Worm (Caenorhabditis elegans) whole organism, L3 larva: ENCODE results near the gene H42K12.3.

Source experiments
- R02D3.7 ChIP-seq: fragments of 150-350 bp; optimal IDR thresholded peaks from 2 replicates; lab custom pipeline; 2014; ENCODE audit warnings: missing biosample characterization, missing genetic modification characterization
- ZK546.5 ChIP-seq: sonication (generic microtip); optimal IDR thresholded peaks from 2 replicates; lab custom pipeline; 2017; ENCODE audit warnings: missing biosample characterization, missing genetic modification characterization
- aly-2 ChIP-seq: fragments of 150-350 bp; optimal IDR thresholded peaks from 2 replicates; lab custom pipeline; 2014; ENCODE audit warnings: missing biosample characterization, missing genetic modification characterization
- ama-1 ChIP-seq: fragments of 150-350 bp; optimal IDR thresholded peaks from 2 replicates; lab custom pipeline; 2018
- ceh-16 ChIP-seq: sonication (generic microtip); optimal IDR thresholded peaks from 2 replicates; lab custom pipeline; 2017; ENCODE audit warnings: missing biosample characterization, missing genetic modification characterization
- ceh-28 ChIP-seq: fragments of 150-350 bp; optimal IDR thresholded peaks from 2 replicates; lab custom pipeline; 2014; ENCODE audit warnings: missing biosample characterization, missing genetic modification reagents, missing genetic modification characterization
- ceh-82 ChIP-seq: fragments of 150-350 bp; optimal IDR thresholded peaks from 2 replicates; lab custom pipeline; 2014; ENCODE audit warnings: missing biosample characterization, missing genetic modification characterization
- ceh-9 ChIP-seq: sonication (generic microtip); optimal IDR thresholded peaks from 2 replicates; lab custom pipeline; 2018; ENCODE audit warnings: missing biosample characterization, missing genetic modification characterization
- daf-12 ChIP-seq: fragments of 150-350 bp; optimal IDR thresholded peaks from 2 replicates; lab custom pipeline; 2014; ENCODE audit warnings: missing biosample characterization, missing genetic modification reagents, missing genetic modification characterization
- egl-27 ChIP-seq: sonication (generic microtip); optimal IDR thresholded peaks from 4 replicates; lab custom pipeline; 2017; ENCODE audit warnings: missing biosample characterization, missing genetic modification reagents, missing genetic modification characterization
- egl-5 ChIP-seq: fragments of 150-350 bp; optimal IDR thresholded peaks from 2 replicates; lab custom pipeline; 2017; ENCODE audit warnings: missing biosample characterization, missing genetic modification reagents, missing genetic modification characterization, inconsistent platforms
- elt-1 ChIP-seq: fragments of 150-350 bp; optimal IDR thresholded peaks from 2 replicates; lab custom pipeline; 2014; ENCODE audit warnings: missing biosample characterization, missing genetic modification characterization
- elt-2 ChIP-seq: sonication (generic microtip); optimal IDR thresholded peaks from 2 replicates; lab custom pipeline; 2016; ENCODE audit warnings: missing genetic modification reagents, mild to moderate bottlenecking, missing genetic modification characterization, missing compliant biosample characterization
- elt-3 ChIP-seq, 3 experiments: fragments of 150-350 bp in 1 of 3; sonication (generic microtip) in 2 of 3; optimal IDR thresholded peaks; 2 replicates in 2 of 3; 4 replicates in 1 of 3; lab custom pipeline; 2014 to 2017; ENCODE audit warnings: missing biosample characterization in 3 of 3, missing genetic modification characterization in 3 of 3
- eor-1 ChIP-seq, 2 experiments: fragments of 150-350 bp; optimal IDR thresholded peaks; 2 replicates each; lab custom pipeline; 2014 to 2018; ENCODE audit warnings: missing biosample characterization in 2 of 2, missing genetic modification characterization in 2 of 2
- fkh-10 ChIP-seq: sonication (generic microtip); optimal IDR thresholded peaks from 2 replicates; lab custom pipeline; 2017; ENCODE audit warnings: missing biosample characterization, missing genetic modification reagents, missing genetic modification characterization
- fkh-2 ChIP-seq: fragments of 150-350 bp; optimal IDR thresholded peaks from 2 replicates; lab custom pipeline; 2014; ENCODE audit warnings: missing biosample characterization, missing genetic modification reagents, missing genetic modification characterization
- fos-1 ChIP-seq: fragments of 150-350 bp; optimal IDR thresholded peaks from 2 replicates; lab custom pipeline; 2014; ENCODE audit warnings: missing biosample characterization, missing genetic modification characterization
- hmg-11 ChIP-seq: sonication (generic microtip); optimal IDR thresholded peaks from 2 replicates; lab custom pipeline; 2016; ENCODE audit warnings: missing genetic modification characterization, missing compliant biosample characterization
- jun-1 ChIP-seq: fragments of 150-350 bp; optimal IDR thresholded peaks from 2 replicates; lab custom pipeline; 2014; ENCODE audit warnings: missing biosample characterization, missing genetic modification reagents, missing genetic modification characterization
- lin-15B ChIP-seq: fragments of 150-350 bp; optimal IDR thresholded peaks from 2 replicates; lab custom pipeline; 2014; ENCODE audit warnings: missing biosample characterization, missing genetic modification characterization
- lin-39 ChIP-seq: fragments of 150-350 bp; optimal IDR thresholded peaks from 2 replicates; lab custom pipeline; 2018; ENCODE audit warnings: missing biosample characterization, missing genetic modification reagents, missing genetic modification characterization
- lsy-12 ChIP-seq: sonication (generic microtip); optimal IDR thresholded peaks from 2 replicates; lab custom pipeline; 2016; ENCODE audit warnings: mild to moderate bottlenecking, missing genetic modification characterization, missing compliant biosample characterization
- mdl-1 ChIP-seq: fragments of 150-350 bp; optimal IDR thresholded peaks from 2 replicates; lab custom pipeline; 2014; ENCODE audit warnings: missing biosample characterization, missing genetic modification characterization
- mml-1 ChIP-seq: fragments of 150-350 bp; sonication (generic microtip); optimal IDR thresholded peaks from 3 replicates; lab custom pipeline; 2014; ENCODE audit warnings: missing biosample characterization, missing genetic modification characterization
- nfya-1 ChIP-seq: sonication (generic microtip); optimal IDR thresholded peaks from 2 replicates; lab custom pipeline; 2017; ENCODE audit warnings: missing genetic modification characterization, mild to moderate bottlenecking, missing compliant biosample characterization, antibody characterized with exemption, moderate library complexity; ENCODE audit not compliant: insufficient read depth
- nhr-11 ChIP-seq: fragments of 150-350 bp; optimal IDR thresholded peaks from 2 replicates; lab custom pipeline; 2014; ENCODE audit warnings: missing biosample characterization, missing genetic modification characterization
- nhr-12 ChIP-seq: fragments of 150-350 bp; optimal IDR thresholded peaks from 2 replicates; lab custom pipeline; 2014; ENCODE audit warnings: missing biosample characterization, missing genetic modification characterization
- nhr-23 ChIP-seq: fragments of 150-350 bp; optimal IDR thresholded peaks from 2 replicates; lab custom pipeline; 2014; ENCODE audit warnings: missing biosample characterization, missing genetic modification reagents, missing genetic modification characterization
- nhr-237 ChIP-seq: fragments of 150-350 bp; optimal IDR thresholded peaks from 2 replicates; lab custom pipeline; 2014; ENCODE audit warnings: missing biosample characterization, missing genetic modification characterization
- nhr-25 ChIP-seq: sonication (generic microtip); optimal IDR thresholded peaks from 2 replicates; lab custom pipeline; 2017; ENCODE audit warnings: missing biosample characterization, missing genetic modification characterization
- nhr-28 ChIP-seq: fragments of 150-350 bp; optimal IDR thresholded peaks from 2 replicates; lab custom pipeline; 2014; ENCODE audit warnings: missing biosample characterization, missing genetic modification characterization
- nhr-43 ChIP-seq: sonication (generic microtip); optimal IDR thresholded peaks from 2 replicates; lab custom pipeline; 2016; ENCODE audit warnings: mild to moderate bottlenecking, missing genetic modification characterization, missing compliant biosample characterization; ENCODE audit not compliant: poor library complexity, severe bottlenecking
- nhr-67 ChIP-seq: fragments of 150-350 bp; optimal IDR thresholded peaks from 2 replicates; lab custom pipeline; 2014; ENCODE audit warnings: missing biosample characterization, missing genetic modification characterization
- nhr-76 ChIP-seq: fragments of 150-350 bp; sonication (generic microtip); optimal IDR thresholded peaks from 5 replicates; lab custom pipeline; 2014; ENCODE audit warnings: missing biosample characterization, missing genetic modification characterization
- nhr-77 ChIP-seq: fragments of 150-350 bp; optimal IDR thresholded peaks from 2 replicates; lab custom pipeline; 2014; ENCODE audit warnings: missing biosample characterization, missing genetic modification characterization
- pha-4 ChIP-seq: fragments of 150-350 bp; optimal IDR thresholded peaks from 2 replicates; lab custom pipeline; 2014; ENCODE audit warnings: missing biosample characterization, missing genetic modification reagents, missing genetic modification characterization
- pqm-1 ChIP-seq: fragments of 150-350 bp; optimal IDR thresholded peaks from 2 replicates; lab custom pipeline; 2017; ENCODE audit warnings: missing biosample characterization, missing genetic modification characterization, inconsistent platforms
- sea-2 ChIP-seq: fragments of 150-350 bp; sonication (generic microtip); optimal IDR thresholded peaks from 4 replicates; lab custom pipeline; 2014; ENCODE audit warnings: missing biosample characterization, missing genetic modification reagents, missing genetic modification characterization
- skn-1 ChIP-seq: fragments of 150-350 bp; optimal IDR thresholded peaks from 2 replicates; lab custom pipeline; 2014; ENCODE audit warnings: missing biosample characterization, missing genetic modification characterization
- snpc-4 ChIP-seq: fragments of 150-350 bp; optimal IDR thresholded peaks from 2 replicates; lab custom pipeline; 2014; ENCODE audit warnings: missing biosample characterization, missing genetic modification characterization
- tbx-2 ChIP-seq: sonication (generic microtip); optimal IDR thresholded peaks from 2 replicates; lab custom pipeline; 2016; ENCODE audit warnings: mild to moderate bottlenecking, missing genetic modification characterization, missing compliant biosample characterization
- unc-39 ChIP-seq: sonication (generic microtip); optimal IDR thresholded peaks from 4 replicates; lab custom pipeline; 2017; ENCODE audit warnings: missing biosample characterization, missing genetic modification characterization
- unc-62 ChIP-seq: fragments of 150-350 bp; sonication (generic microtip); optimal IDR thresholded peaks from 4 replicates; lab custom pipeline; 2014; ENCODE audit warnings: missing biosample characterization, missing genetic modification reagents, missing genetic modification characterization
- zag-1 ChIP-seq: fragments of 150-350 bp; optimal IDR thresholded peaks from 2 replicates; lab custom pipeline; 2014; ENCODE audit warnings: missing biosample characterization, missing genetic modification characterization
- ztf-11 ChIP-seq: fragments of 150-350 bp; optimal IDR thresholded peaks from 2 replicates; lab custom pipeline; 2014; ENCODE audit warnings: missing biosample characterization, missing genetic modification characterization
- ztf-4 ChIP-seq: fragments of 150-350 bp; optimal IDR thresholded peaks from 2 replicates; lab custom pipeline; 2014; ENCODE audit warnings: missing biosample characterization, missing genetic modification characterization

Gene H42K12.3

DNA sequence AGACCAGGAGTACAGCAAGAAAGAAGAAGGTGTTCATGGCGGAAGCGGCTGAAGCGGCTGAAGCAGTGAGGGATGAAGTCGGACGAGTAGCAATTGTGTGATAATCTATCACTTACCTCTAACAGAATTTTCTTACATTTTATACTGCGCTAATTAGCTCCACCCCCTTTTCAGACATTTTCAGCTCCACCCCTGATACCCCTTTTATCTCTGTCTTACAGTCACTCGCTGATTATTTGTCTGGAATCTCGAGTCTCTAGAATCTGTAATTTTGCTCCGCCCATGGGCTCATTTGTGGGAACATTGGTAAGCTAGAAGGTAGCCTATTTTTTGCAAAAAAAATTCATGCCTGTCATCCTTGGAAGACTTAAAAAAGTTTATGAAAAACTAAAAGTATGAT lies 33.1 kb downstream of the H42K12.3 start, which contains the start of gene ins-39:
TSS of gene ins-39 (minus strand) at position 101 of the 400 bp plus-strand sequence.
- TF ChIP-seq nhr-25 (tag; lab: Kevin White, UChicago), result no peak
- no peak for TF ChIP-seq nhr-67 (tag; lab: Kevin White, UChicago)
- no peak for TF ChIP-seq unc-39 (tag; lab: Kevin White, UChicago)
- no peak for TF ChIP-seq hmg-11
- TF ChIP-seq eor-1 (tag; optimal IDR thresholded peaks at IDR 0.05; lab: Kevin White, UChicago), result no peak
- TF ChIP-seq skn-1, result no peak
- TF ChIP-seq lsy-12 (tag; lab: Kevin White, UChicago), result no peak
- TF ChIP-seq egl-5 (tag; lab: Kevin White, UChicago), result no peak
- TF ChIP-seq ceh-16 (tag; lab: Kevin White, UChicago), result no peak
- TF ChIP-seq lin-15B (tag; lab: Kevin White, UChicago), result no peak
- TF ChIP-seq elt-3 (tag; optimal IDR thresholded peaks at IDR 0.05; lab: Kevin White, UChicago), result no peak
- no peak for TF ChIP-seq elt-2
- TF ChIP-seq, all 47 proteins: peak for 0

DNA sequence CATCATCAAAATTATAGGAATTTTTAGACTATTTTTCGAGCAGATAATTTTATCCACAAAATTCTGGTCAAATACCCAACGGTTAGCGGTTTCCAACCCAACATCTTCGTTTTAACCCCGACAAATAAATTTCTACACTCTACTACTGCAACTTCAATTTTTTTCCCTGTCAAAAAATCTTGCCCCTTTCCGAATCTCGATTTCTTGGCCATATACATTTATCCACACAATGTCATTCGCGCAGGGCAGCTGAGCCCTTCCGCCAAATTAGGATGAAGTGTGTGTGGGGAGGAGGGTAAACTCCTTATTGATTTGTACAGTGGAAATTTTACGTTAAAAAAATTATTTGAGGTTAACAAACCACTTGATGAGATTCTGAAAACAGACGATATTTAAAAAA lies 33.6 kb downstream of the H42K12.3 start:
- TF ChIP-seq nhr-77 (tag; lab: Kevin White, UChicago), result peak; percentile 97
- peak; percentile 97 for TF ChIP-seq hmg-11
- peak; percentile 72 for TF ChIP-seq ztf-4 (tag; lab: Kevin White, UChicago)
- TF ChIP-seq mdl-1 (tag; lab: Kevin White, UChicago), result peak; percentile 80
- no peak for TF ChIP-seq ceh-9
- peak; percentile 97 for TF ChIP-seq ceh-82 (tag; lab: Kevin White, UChicago)
- TF ChIP-seq fkh-10 (GFP tag; lab: Kevin White, UChicago), result peak; percentile 97
- TF ChIP-seq nhr-67 (tag; lab: Kevin White, UChicago), result peak; percentile 43
- TF ChIP-seq nhr-12 (tag; lab: Kevin White, UChicago), result peak; percentile 26
- TF ChIP-seq skn-1, result peak; percentile 96
- TF ChIP-seq lin-39 (tag; lab: Kevin White, UChicago), result peak; percentile 97
- TF ChIP-seq jun-1 (tag; lab: Kevin White, UChicago), result peak; percentile 99
- no peak for TF ChIP-seq ztf-11
- TF ChIP-seq ZK546.5 (tag; lab: Kevin White, UChicago), result no peak
- TF ChIP-seq zag-1 (tag; lab: Kevin White, UChicago), result peak; percentile 83
- TF ChIP-seq lsy-12 (tag; lab: Kevin White, UChicago), result peak; percentile 92
- TF ChIP-seq nhr-76 (tag; lab: Kevin White, UChicago), result peak; percentile 67
- TF ChIP-seq eor-1 (tag; optimal IDR thresholded peaks at IDR 0.05; lab: Kevin White, UChicago), result peak in 1 of 2 experiments; percentile 81
- peak; percentile 50 to 96 (median 81) for TF ChIP-seq elt-3 (tag; optimal IDR thresholded peaks at IDR 0.05; lab: Kevin White, UChicago)
- no peak for TF ChIP-seq mml-1
- peak; percentile 83 for TF ChIP-seq egl-5 (tag; lab: Kevin White, UChicago)
- TF ChIP-seq fkh-2, result peak; percentile 59
- peak; percentile 90 for TF ChIP-seq R02D3.7 (tag; lab: Kevin White, UChicago)
- TF ChIP-seq nhr-25 (tag; lab: Kevin White, UChicago), result peak; percentile 97
- TF ChIP-seq nhr-237 (tag; lab: Kevin White, UChicago), result peak; percentile 72
- TF ChIP-seq nfya-1, result peak; percentile 92
- no peak for TF ChIP-seq sea-2 (GFP tag; lab: Kevin White, UChicago)
- peak; percentile 78 for TF ChIP-seq elt-2
- TF ChIP-seq daf-12, result peak; percentile 69
- peak; percentile 91 for TF ChIP-seq aly-2 (tag; lab: Kevin White, UChicago)
- TF ChIP-seq lin-15B (tag; lab: Kevin White, UChicago), result peak; percentile 38
- TF ChIP-seq nhr-28, result peak; percentile 81
- peak; percentile 87 for TF ChIP-seq unc-62 (GFP tag; lab: Kevin White, UChicago)
- peak; percentile 77 for TF ChIP-seq pqm-1 (tag; lab: Kevin White, UChicago)
- peak; percentile 94 for TF ChIP-seq nhr-11 (tag; lab: Kevin White, UChicago)
- peak; percentile 98 for TF ChIP-seq tbx-2 (tag; lab: Kevin White, UChicago)
- no peak for TF ChIP-seq ama-1 (lab: Kevin White, UChicago)
- TF ChIP-seq fos-1 (tag; lab: Kevin White, UChicago), result peak; percentile 93
- TF ChIP-seq snpc-4 (tag; lab: Kevin White, UChicago), result peak; percentile 95
- peak; percentile 79 for TF ChIP-seq elt-1 (tag; lab: Kevin White, UChicago)
- peak; percentile 83 for TF ChIP-seq ceh-16 (tag; lab: Kevin White, UChicago)
- peak; percentile 93 for TF ChIP-seq egl-27 (tag; lab: Kevin White, UChicago)
- peak; percentile 98 for TF ChIP-seq nhr-43 (tag; lab: Kevin White, UChicago)
- peak; percentile 97 for TF ChIP-seq pha-4 (tag; lab: Kevin White, UChicago)
- TF ChIP-seq ceh-28 (tag; lab: Kevin White, UChicago), result peak; percentile 99
- peak; percentile 45 for TF ChIP-seq unc-39 (tag; lab: Kevin White, UChicago)
- peak; percentile 97 for TF ChIP-seq nhr-23 (tag; lab: Kevin White, UChicago)
